Worm (Caenorhabditis elegans) whole organism, mixed stage, embryonic: ENCODE data around the gene ttr-22.

Source experiments
- M03D4.4 ChIP-seq: sonication (generic microtip); optimal IDR thresholded peaks from 2 replicates; lab custom pipeline; 2017; ENCODE audit warnings: mild to moderate bottlenecking, missing genetic modification characterization, missing compliant biosample characterization
- bed-3 ChIP-seq: fragments of 200-800 bp; sonication (Bioruptor generic); optimal IDR thresholded peaks from 3 replicates; lab custom pipeline; 2018; ENCODE audit warnings: mild to moderate bottlenecking, missing genetic modification characterization, moderate library complexity, missing compliant biosample characterization
- ceh-39 ChIP-seq: fragments of 150-350 bp; optimal IDR thresholded peaks from 2 replicates; lab custom pipeline; 2014; ENCODE audit warnings: missing biosample characterization, missing genetic modification characterization
- ceh-43 ChIP-seq: fragments of 200-800 bp; sonication (Bioruptor generic); optimal IDR thresholded peaks from 2 replicates; lab custom pipeline; 2018; ENCODE audit warnings: mild to moderate bottlenecking, missing genetic modification characterization, moderate library complexity, missing compliant biosample characterization
- ceh-83 ChIP-seq: fragments of 200-800 bp; sonication (Bioruptor generic); optimal IDR thresholded peaks from 2 replicates; lab custom pipeline; 2018; ENCODE audit warnings: mild to moderate bottlenecking, missing genetic modification characterization, missing compliant biosample characterization
- ces-1 ChIP-seq: fragments of 150-350 bp; optimal IDR thresholded peaks from 2 replicates; lab custom pipeline; 2014; ENCODE audit warnings: missing biosample characterization, missing genetic modification reagents, missing genetic modification characterization
- cnd-1 ChIP-seq: fragments of 200-800 bp; sonication (Bioruptor generic); optimal IDR thresholded peaks from 2 replicates; lab custom pipeline; 2018; ENCODE audit warnings: mild to moderate bottlenecking, missing genetic modification characterization, missing compliant biosample characterization
- drap-1 ChIP-seq: fragments of 200-800 bp; sonication (Bioruptor generic); optimal IDR thresholded peaks from 3 replicates; lab custom pipeline; 2018; ENCODE audit warnings: mild to moderate bottlenecking, missing genetic modification characterization, missing compliant biosample characterization
- elt-1 ChIP-seq: sonication (generic microtip); optimal IDR thresholded peaks from 2 replicates; lab custom pipeline; 2017; ENCODE audit warnings: missing genetic modification characterization, mild to moderate bottlenecking, missing compliant biosample characterization, antibody characterized with exemption, moderate library complexity, borderline replicate concordance; ENCODE audit not compliant: insufficient read depth
- elt-3 ChIP-seq: fragments of 150-350 bp; optimal IDR thresholded peaks from 2 replicates; lab custom pipeline; 2014; ENCODE audit warnings: missing biosample characterization, missing genetic modification characterization
- flh-1 ChIP-seq: fragments of 200-800 bp; sonication (Bioruptor generic); optimal IDR thresholded peaks from 2 replicates; lab custom pipeline; 2018; ENCODE audit warnings: mild to moderate bottlenecking, missing genetic modification characterization, moderate library complexity, missing compliant biosample characterization
- ham-2 ChIP-seq: fragments of 200-800 bp; sonication (Bioruptor generic); optimal IDR thresholded peaks from 2 replicates; lab custom pipeline; 2018; ENCODE audit warnings: mild to moderate bottlenecking, missing genetic modification characterization, missing compliant biosample characterization
- hlh-1 ChIP-seq: fragments of 150-350 bp; optimal IDR thresholded peaks from 2 replicates; lab custom pipeline; 2014; ENCODE audit warnings: missing biosample characterization, missing genetic modification reagents, missing genetic modification characterization
- lin-13 ChIP-seq: fragments of 150-350 bp; optimal IDR thresholded peaks from 2 replicates; lab custom pipeline; 2014; ENCODE audit warnings: missing biosample characterization, missing genetic modification characterization
- lin-32 ChIP-seq: fragments of 200-800 bp; sonication (Bioruptor generic); optimal IDR thresholded peaks from 2 replicates; lab custom pipeline; 2018; ENCODE audit warnings: mild to moderate bottlenecking, missing genetic modification characterization, missing compliant biosample characterization
- lsy-2 ChIP-seq: fragments of 150-350 bp; optimal IDR thresholded peaks from 2 replicates; lab custom pipeline; 2014; ENCODE audit warnings: missing biosample characterization, missing genetic modification characterization
- mab-5 ChIP-seq: fragments of 150-350 bp; optimal IDR thresholded peaks from 2 replicates; lab custom pipeline; 2014; ENCODE audit warnings: missing biosample characterization, missing genetic modification characterization
- mls-2 ChIP-seq: sonication (generic microtip); optimal IDR thresholded peaks from 2 replicates; lab custom pipeline; 2016; ENCODE audit warnings: mild to moderate bottlenecking, missing genetic modification characterization, moderate library complexity, missing compliant biosample characterization
- nhr-12 ChIP-seq: fragments of 150-350 bp; optimal IDR thresholded peaks from 2 replicates; lab custom pipeline; 2014; ENCODE audit warnings: missing biosample characterization, missing genetic modification characterization
- nhr-2 ChIP-seq: fragments of 150-350 bp; optimal IDR thresholded peaks from 2 replicates; lab custom pipeline; 2014; ENCODE audit warnings: missing biosample characterization, missing genetic modification characterization
- nhr-28 ChIP-seq: fragments of 150-350 bp; optimal IDR thresholded peaks from 2 replicates; lab custom pipeline; 2014; ENCODE audit warnings: missing biosample characterization, missing genetic modification characterization
- nhr-76 ChIP-seq: sonication (generic microtip); optimal IDR thresholded peaks from 2 replicates; lab custom pipeline; 2017; ENCODE audit warnings: missing biosample characterization, missing genetic modification characterization
- pha-4 ChIP-seq: fragments of 150-350 bp; optimal IDR thresholded peaks from 2 replicates; lab custom pipeline; 2018; ENCODE audit warnings: missing biosample characterization, missing genetic modification reagents, missing genetic modification characterization
- sem-2 ChIP-seq: fragments of 200-800 bp; sonication (Bioruptor generic); optimal IDR thresholded peaks from 2 replicates; lab custom pipeline; 2018; ENCODE audit warnings: mild to moderate bottlenecking, missing genetic modification characterization, missing compliant biosample characterization
- sptf-1 ChIP-seq: sonication (generic microtip); optimal IDR thresholded peaks from 2 replicates; lab custom pipeline; 2017; ENCODE audit warnings: mild to moderate bottlenecking, missing genetic modification characterization, moderate library complexity, missing compliant biosample characterization
- unc-120 ChIP-seq: sonication (generic microtip); optimal IDR thresholded peaks from 2 replicates; lab custom pipeline; 2017; ENCODE audit warnings: missing genetic modification characterization, missing compliant biosample characterization; ENCODE audit not compliant: poor library complexity, severe bottlenecking
- unc-62 ChIP-seq: fragments of 150-350 bp; optimal IDR thresholded peaks from 2 replicates; lab custom pipeline; 2014; ENCODE audit warnings: missing biosample characterization, missing genetic modification reagents, missing genetic modification characterization
- ztf-11 ChIP-seq: fragments of 150-350 bp; optimal IDR thresholded peaks from 2 replicates; lab custom pipeline; 2014; ENCODE audit warnings: missing biosample characterization, missing genetic modification characterization

Gene ttr-22

ce11 chrV:12241126-12241525 is at the start of gene ttr-22:
TSS of gene ttr-22 (plus strand) at chrV:12241426.
- TF ChIP-seq nhr-12 (tag; lab: Kevin White, UChicago) (no peak), hlh-1 (no peak), drap-1 (GFP tag; lab: Kevin White, UChicago) (no peak), M03D4.4 (tag; lab: Kevin White, UChicago) (no peak), ceh-39 (tag; lab: Kevin White, UChicago) (no peak), elt-3 (no peak), elt-1 (tag; lab: Kevin White, UChicago) (no peak), unc-62 (GFP tag; lab: Kevin White, UChicago) (no peak), sptf-1 (tag; lab: Kevin White, UChicago) (no peak), lin-32 (GFP tag; lab: Kevin White, UChicago) (no peak)

- no peak for TF ChIP-seq nhr-76 (tag; lab: Kevin White, UChicago)
- TF ChIP-seq lsy-2 (tag; lab: Kevin White, UChicago): no peak
- no peak for TF ChIP-seq nhr-28 (tag; lab: Kevin White, UChicago)
- TF ChIP-seq drap-1 (GFP tag; lab: Kevin White, UChicago): no peak
- no peak for TF ChIP-seq ceh-83 (GFP tag; lab: Kevin White, UChicago)
- no peak for TF ChIP-seq ztf-11 (tag; lab: Kevin White, UChicago)
- TF ChIP-seq ham-2 (GFP tag; lab: Kevin White, UChicago): no peak
Observed at ce11 chrV:12192129-12192528, 49.1 kb upstream of the ttr-22 start, which contains the start of gene rnp-1. TSS of gene rnp-1 (plus strand) at chrV:12192273.

ce11 chrV:12194275-12194674 is 47.0 kb upstream of the ttr-22 start, which contains the start of gene ogdh-2:
TSS of gene ogdh-2 (plus strand) at chrV:12194507.
- no peak for TF ChIP-seq sem-2 (GFP tag; lab: Kevin White, UChicago)
- TF ChIP-seq unc-62 (GFP tag; lab: Kevin White, UChicago): no peak
- TF ChIP-seq lsy-2 (tag; lab: Kevin White, UChicago): no peak
- no peak for TF ChIP-seq pha-4 (tag; lab: Kevin White, UChicago)
- TF ChIP-seq nhr-28 (tag; lab: Kevin White, UChicago): no peak
- no peak for TF ChIP-seq nhr-2 (tag; lab: Kevin White, UChicago)
- no peak for TF ChIP-seq cnd-1 (tag; lab: Kevin White, UChicago)
- TF ChIP-seq flh-1: no peak
- no peak for TF ChIP-seq M03D4.4 (tag; lab: Kevin White, UChicago)
- no peak for TF ChIP-seq nhr-76 (tag; lab: Kevin White, UChicago)
- no peak for TF ChIP-seq ceh-43 (GFP tag; lab: Kevin White, UChicago)
- TF ChIP-seq ceh-39 (tag; lab: Kevin White, UChicago): no peak
- no peak for TF ChIP-seq sptf-1 (tag; lab: Kevin White, UChicago)
- no peak for TF ChIP-seq drap-1 (GFP tag; lab: Kevin White, UChicago)
- TF ChIP-seq unc-120 (tag; lab: Kevin White, UChicago): no peak

ce11 chrV:12195845-12196244 is 45.4 kb upstream of the ttr-22 start, which contains the start of gene ZK836.3:
TSS of gene ZK836.3 (minus strand) at chrV:12195945.
- no peak for TF ChIP-seq nhr-2 (tag; lab: Kevin White, UChicago)
- no peak for TF ChIP-seq bed-3 (GFP tag; lab: Kevin White, UChicago)
- TF ChIP-seq ceh-43 (GFP tag; lab: Kevin White, UChicago): no peak
- no peak for TF ChIP-seq lin-13 (tag; lab: Kevin White, UChicago)
- TF ChIP-seq ceh-39 (tag; lab: Kevin White, UChicago): no peak
- TF ChIP-seq M03D4.4 (tag; lab: Kevin White, UChicago): no peak

- TF ChIP-seq pha-4 (tag; lab: Kevin White, UChicago) (peak; percentile 59), unc-120 (tag; lab: Kevin White, UChicago) (no peak), ztf-11 (tag; lab: Kevin White, UChicago) (no peak)
Observed at ce11 chrV:12196659-12197058, 44.6 kb upstream of the ttr-22 start.

ce11 chrV:12197748-12198147 is 43.5 kb upstream of the ttr-22 start:
- TF ChIP-seq nhr-12 (tag; lab: Kevin White, UChicago) (no peak), cnd-1 (tag; lab: Kevin White, UChicago) (no peak), pha-4 (tag; lab: Kevin White, UChicago) (no peak), ztf-11 (tag; lab: Kevin White, UChicago) (no peak), ces-1 (GFP tag; lab: Kevin White, UChicago) (no peak), drap-1 (GFP tag; lab: Kevin White, UChicago) (no peak), mab-5 (tag; lab: Kevin White, UChicago) (no peak), elt-1 (tag; lab: Kevin White, UChicago) (no peak), lsy-2 (tag; lab: Kevin White, UChicago) (no peak), nhr-28 (tag; lab: Kevin White, UChicago) (no peak), mls-2 (tag; lab: Kevin White, UChicago) (no peak)
- TF ChIP-seq, all 35 proteins: peak for 0
